Fruit fly (Drosophila melanogaster) whole organism, embryonic: ENCODE data around the gene Npc2f.

Experiments used
- Antp ChIP-seq: fragments of 200-800 bp; sonication (Bioruptor generic); optimal IDR thresholded peaks from 3 replicates; lab custom pipeline; 2016; ENCODE audit warnings: missing biosample characterization, missing genetic modification characterization
- Atf3 ChIP-seq: fragments of 200-800 bp; sonication (Bioruptor generic); optimal IDR thresholded peaks from 3 replicates; lab custom pipeline; 2016; ENCODE audit warnings: missing biosample characterization, missing genetic modification characterization
- CG10274 ChIP-seq: fragments of 200-800 bp; sonication (Bioruptor generic); optimal IDR thresholded peaks from 3 replicates; lab custom pipeline; 2017; ENCODE audit warnings: missing biosample characterization, mild to moderate bottlenecking, missing genetic modification characterization
- CG12155 ChIP-seq: fragments of 200-800 bp; sonication (Bioruptor generic); optimal IDR thresholded peaks from 3 replicates; lab custom pipeline; 2016; ENCODE audit warnings: missing biosample characterization, missing genetic modification characterization
- CG12769 ChIP-seq: fragments of 200-800 bp; sonication (Bioruptor generic); optimal IDR thresholded peaks from 2 replicates; lab custom pipeline; 2019; ENCODE audit warnings: missing biosample characterization, mild to moderate bottlenecking, missing genetic modification characterization, moderate library complexity
- CG13624 ChIP-seq: fragments of 200-800 bp; sonication (Bioruptor generic); optimal IDR thresholded peaks from 2 replicates; lab custom pipeline; 2016; ENCODE audit warnings: missing biosample characterization, missing genetic modification characterization
- CG1529 ChIP-seq: fragments of 200-800 bp; sonication (Bioruptor generic); optimal IDR thresholded peaks from 3 replicates; lab custom pipeline; 2018; ENCODE audit warnings: missing biosample characterization, missing genetic modification characterization
- CG15601 ChIP-seq: fragments of 200-800 bp; sonication (Bioruptor generic); optimal IDR thresholded peaks from 3 replicates; lab custom pipeline; 2019; ENCODE audit warnings: missing biosample characterization, mild to moderate bottlenecking, missing genetic modification characterization, moderate library complexity
- CG1647 ChIP-seq: fragments of 200-800 bp; sonication (Bioruptor generic); optimal IDR thresholded peaks from 3 replicates; lab custom pipeline; 2016; ENCODE audit warnings: missing biosample characterization, missing genetic modification characterization
- CG17568 ChIP-seq: fragments of 200-800 bp; sonication (Bioruptor generic); optimal IDR thresholded peaks from 2 replicates; lab custom pipeline; 2018; ENCODE audit warnings: missing biosample characterization, mild to moderate bottlenecking, missing genetic modification characterization, moderate library complexity
- CG18599 ChIP-seq: fragments of 200-800 bp; sonication (Bioruptor generic); optimal IDR thresholded peaks from 3 replicates; lab custom pipeline; 2017; ENCODE audit warnings: missing biosample characterization, missing genetic modification characterization, mild to moderate bottlenecking, moderate library complexity, missing genetic modification reagents
- CG2129 ChIP-seq: fragments of 200-800 bp; sonication (Bioruptor generic); IDR thresholded peaks from 2 replicates; pipeline ENCODE4 v1.3.6; 2022; ENCODE audit warnings: missing biosample characterization, missing genetic modification characterization; ENCODE audit not compliant: partially characterized antibody
- CG2202 ChIP-seq: fragments of 200-800 bp; sonication (Bioruptor generic); optimal IDR thresholded peaks from 2 replicates; lab custom pipeline; 2018; ENCODE audit warnings: missing biosample characterization, mild to moderate bottlenecking, missing genetic modification characterization
- CG2678 ChIP-seq: fragments of 200-800 bp; sonication (Bioruptor generic); optimal IDR thresholded peaks from 3 replicates; lab custom pipeline; 2019; ENCODE audit warnings: missing biosample characterization, mild to moderate bottlenecking, missing genetic modification characterization, moderate library complexity
- CG30403 ChIP-seq: fragments of 200-800 bp; sonication (Bioruptor generic); optimal IDR thresholded peaks from 3 replicates; lab custom pipeline; 2016; ENCODE audit warnings: missing biosample characterization, missing genetic modification characterization
- CG31365 ChIP-seq: fragments of 200-800 bp; sonication (Bioruptor generic); optimal IDR thresholded peaks from 2 replicates; lab custom pipeline; 2018; ENCODE audit warnings: missing biosample characterization, mild to moderate bottlenecking, missing genetic modification characterization
- CG4707 ChIP-seq: fragments of 200-800 bp; sonication (Bioruptor generic); optimal IDR thresholded peaks from 2 replicates; lab custom pipeline; 2018; ENCODE audit warnings: missing biosample characterization, mild to moderate bottlenecking, missing genetic modification characterization, moderate library complexity
- CG6175 ChIP-seq: fragments of 200-800 bp; sonication (Bioruptor generic); IDR thresholded peaks from 3 replicates; pipeline ENCODE4 v1.3.6; 2022; ENCODE audit warnings: missing biosample characterization, missing genetic modification characterization
- CG7556 ChIP-seq: fragments of 200-800 bp; sonication (Bioruptor generic); optimal IDR thresholded peaks from 2 replicates; lab custom pipeline; 2017; ENCODE audit warnings: missing biosample characterization, mild to moderate bottlenecking, missing genetic modification characterization
- CG7928 ChIP-seq: fragments of 200-800 bp; sonication (Bioruptor generic); optimal IDR thresholded peaks from 2 replicates; lab custom pipeline; 2017; ENCODE audit warnings: missing biosample characterization, mild to moderate bottlenecking, missing genetic modification characterization
- CG8089 ChIP-seq: fragments of 200-800 bp; sonication (Bioruptor generic); optimal IDR thresholded peaks from 3 replicates; lab custom pipeline; 2016; ENCODE audit warnings: missing biosample characterization, missing genetic modification characterization
- CG9609 ChIP-seq: fragments of 200-800 bp; sonication (Bioruptor generic); optimal IDR thresholded peaks from 3 replicates; lab custom pipeline; 2016; ENCODE audit warnings: missing biosample characterization, missing genetic modification characterization
- Chrac-16 ChIP-seq: fragments of 200-800 bp; sonication (Bioruptor generic); optimal IDR thresholded peaks from 3 replicates; lab custom pipeline; 2016; ENCODE audit warnings: missing biosample characterization, missing genetic modification characterization
- H2.0 ChIP-seq: fragments of 200-800 bp; sonication (Bioruptor generic); IDR thresholded peaks from 2 replicates; pipeline ENCODE4 v1.3.6; 2022; ENCODE audit warnings: missing biosample characterization, missing genetic modification characterization
- Hey ChIP-seq: fragments of 200-800 bp; sonication (Bioruptor generic); optimal IDR thresholded peaks from 3 replicates; lab custom pipeline; 2018; ENCODE audit warnings: missing biosample characterization, mild to moderate bottlenecking, missing genetic modification characterization
- Hmr ChIP-seq: fragments of 200-800 bp; sonication (Bioruptor generic); optimal IDR thresholded peaks from 3 replicates; lab custom pipeline; 2017; ENCODE audit warnings: mild to moderate bottlenecking, missing biosample characterization, missing genetic modification reagents, missing genetic modification characterization
- Jarid2 ChIP-seq: fragments of 200-800 bp; sonication (Bioruptor generic); optimal IDR thresholded peaks from 3 replicates; lab custom pipeline; 2017; ENCODE audit warnings: mild to moderate bottlenecking, missing biosample characterization, missing genetic modification reagents, missing genetic modification characterization
- Kr ChIP-seq: fragments of 200-800 bp; sonication (Bioruptor generic); optimal IDR thresholded peaks from 2 replicates; lab custom pipeline; 2017; ENCODE audit warnings: missing biosample characterization, mild to moderate bottlenecking, missing genetic modification characterization
- Lim3 ChIP-seq: fragments of 200-800 bp; sonication (Bioruptor generic); IDR thresholded peaks from 2 replicates; pipeline ENCODE4 v1.3.6; 2022; ENCODE audit warnings: missing biosample characterization, missing genetic modification characterization
- Lpt ChIP-seq: fragments of >200 bp; optimal IDR thresholded peaks from 2 replicates; lab custom pipeline; 2018; ENCODE audit warnings: missing biosample characterization, missing genetic modification characterization
- Oaz ChIP-seq: fragments of 200-800 bp; sonication (Bioruptor generic); IDR thresholded peaks from 2 replicates; pipeline ENCODE4 v1.3.6; 2022; ENCODE audit warnings: missing biosample characterization, missing genetic modification characterization
- Pdp1 ChIP-seq, 2 experiments: fragments of 200-800 bp; sonication (Bioruptor generic); optimal IDR thresholded peaks; 3 replicates each; lab custom pipeline; 2016; ENCODE audit warnings: missing biosample characterization in 2 of 2, missing genetic modification characterization in 2 of 2, mild to moderate bottlenecking in 1 of 2, moderate library complexity in 1 of 2
- al ChIP-seq: fragments of 200-800 bp; sonication (Bioruptor generic); IDR thresholded peaks from 2 replicates; pipeline ENCODE4 v1.3.6; 2022; ENCODE audit warnings: missing biosample characterization, missing genetic modification characterization
- ash1 ChIP-seq: fragments of 200-800 bp; sonication (Bioruptor generic); optimal IDR thresholded peaks from 2 replicates; lab custom pipeline; 2018; ENCODE audit warnings: missing biosample characterization, mild to moderate bottlenecking, missing genetic modification characterization
- chn ChIP-seq: fragments of 200-800 bp; sonication (Bioruptor generic); optimal IDR thresholded peaks from 2 replicates; lab custom pipeline; 2016; ENCODE audit warnings: missing biosample characterization, missing genetic modification characterization
- corto ChIP-seq: fragments of 200-800 bp; sonication (Bioruptor generic); optimal IDR thresholded peaks from 2 replicates; lab custom pipeline; 2016; ENCODE audit warnings: missing biosample characterization, mild to moderate bottlenecking, missing genetic modification characterization, moderate library complexity
- croc ChIP-seq: fragments of 200-800 bp; sonication (Bioruptor generic); conservative IDR thresholded peaks from 3 replicates; pipeline ENCODE4 v1.3.6; 2022; ENCODE audit warnings: missing biosample characterization, missing genetic modification characterization
- da ChIP-seq: fragments of 200-800 bp; sonication (Bioruptor generic); optimal IDR thresholded peaks from 2 replicates; lab custom pipeline; 2016; ENCODE audit warnings: missing biosample characterization, missing genetic modification characterization
- eyg ChIP-seq: fragments of 200-800 bp; sonication (Bioruptor generic); optimal IDR thresholded peaks from 3 replicates; lab custom pipeline; 2016; ENCODE audit warnings: missing biosample characterization, missing genetic modification characterization
- fd3F ChIP-seq: fragments of 200-800 bp; sonication (Bioruptor generic); optimal IDR thresholded peaks from 2 replicates; lab custom pipeline; 2018; ENCODE audit warnings: missing biosample characterization, mild to moderate bottlenecking, missing genetic modification characterization, moderate library complexity
- fd96Cb ChIP-seq: fragments of 200-800 bp; sonication (Bioruptor generic); optimal IDR thresholded peaks from 2 replicates; lab custom pipeline; 2018; ENCODE audit warnings: missing biosample characterization, mild to moderate bottlenecking, missing genetic modification characterization, moderate library complexity
- hth ChIP-seq: fragments of >200 bp; optimal IDR thresholded peaks from 2 replicates; lab custom pipeline; 2017; ENCODE audit warnings: inconsistent platforms
- kay ChIP-seq: fragments of 200-800 bp; sonication (Bioruptor generic); optimal IDR thresholded peaks from 2 replicates; lab custom pipeline; 2016; ENCODE audit warnings: missing biosample characterization, missing genetic modification characterization
- kni ChIP-seq: fragments of 200-800 bp; sonication (Bioruptor generic); optimal IDR thresholded peaks from 3 replicates; lab custom pipeline; 2017; ENCODE audit warnings: mild to moderate bottlenecking, missing biosample characterization, missing genetic modification reagents, missing genetic modification characterization
- lbe ChIP-seq: fragments of 200-800 bp; sonication (Bioruptor generic); optimal IDR thresholded peaks from 2 replicates; lab custom pipeline; 2016; ENCODE audit warnings: missing biosample characterization, mild to moderate bottlenecking, missing genetic modification characterization
- mam ChIP-seq: fragments of 200-800 bp; sonication (Bioruptor generic); optimal IDR thresholded peaks from 3 replicates; lab custom pipeline; 2016; ENCODE audit warnings: missing biosample characterization, missing genetic modification characterization
- mld ChIP-seq: fragments of 200-800 bp; sonication (Bioruptor generic); IDR thresholded peaks from 3 replicates; pipeline ENCODE4 v1.3.6; 2022; ENCODE audit warnings: missing biosample characterization, missing genetic modification characterization; ENCODE audit not compliant: partially characterized antibody
- nerfin-2 ChIP-seq: fragments of 200-800 bp; sonication (Bioruptor generic); IDR thresholded peaks from 2 replicates; pipeline ENCODE4 v1.3.6; 2022; ENCODE audit warnings: missing biosample characterization, missing genetic modification characterization; ENCODE audit not compliant: partially characterized antibody
- peb ChIP-seq: fragments of 200-800 bp; sonication (Bioruptor generic); IDR thresholded peaks from 2 replicates; pipeline ENCODE4 v1.3.6; 2022; ENCODE audit warnings: missing biosample characterization, missing genetic modification characterization
- sqz ChIP-seq: fragments of 200-800 bp; sonication (Bioruptor generic); optimal IDR thresholded peaks from 3 replicates; lab custom pipeline; 2018; ENCODE audit warnings: missing biosample characterization, mild to moderate bottlenecking, missing genetic modification characterization
- ssp ChIP-seq: fragments of 200-800 bp; sonication (Bioruptor generic); IDR thresholded peaks from 2 replicates; pipeline ENCODE4 v1.3.6; 2022; ENCODE audit warnings: missing biosample characterization, missing genetic modification characterization
- twi ChIP-seq: fragments of 200-800 bp; optimal IDR thresholded peaks from 2 replicates; lab custom pipeline; 2019; ENCODE audit warnings: missing biosample characterization, mild to moderate bottlenecking, missing genetic modification characterization, moderate library complexity

Npc2f gene

dm6 chr3R:24142971-24143370, 5.3 kb downstream of the Npc2f start (continued):
- TF ChIP-seq Hmr (GFP tag; lab: Kevin White, UChicago) = no peak
- peak; percentile 10 for TF ChIP-seq mam (GFP tag; lab: Kevin White, UChicago)
- TF ChIP-seq da (GFP tag; lab: Kevin White, UChicago) = no peak
- TF ChIP-seq fd3F = no peak
- peak; percentile 5 for TF ChIP-seq CG9609
- no peak for TF ChIP-seq CG10274 (GFP tag; lab: Kevin White, UChicago)
- TF ChIP-seq kni = no peak
- TF ChIP-seq Oaz (GFP tag; lab: Robert Waterston, UW) = no peak
- TF ChIP-seq peb (GFP tag; lab: Robert Waterston, UW) = no peak
- no peak for TF ChIP-seq CG6175
- TF ChIP-seq sqz (GFP tag; lab: Kevin White, UChicago) = no peak
- no peak for TF ChIP-seq eyg (GFP tag; lab: Kevin White, UChicago)
- no peak; the same call in 1 of the 2 replicates for TF ChIP-seq ssp (GFP tag; lab: Robert Waterston, UW)
- TF ChIP-seq CG31365 = no peak
- TF ChIP-seq croc (GFP tag; lab: Robert Waterston, UW) = 0 out of 3 replicates have a peak, but pooled peaks have one; percentile 17
- TF ChIP-seq CG2678 (tag; lab: Kevin White, UChicago) = peak; percentile 47
- no peak for TF ChIP-seq ash1
- no peak for TF ChIP-seq Lim3
- TF ChIP-seq Atf3 = no peak
- TF ChIP-seq CG7928 = no peak
- no peak for TF ChIP-seq CG2129 (GFP tag; lab: Robert Waterston, UW)
- no peak for TF ChIP-seq Antp (GFP tag; lab: Kevin White, UChicago)
- TF ChIP-seq CG7556 (GFP tag; lab: Kevin White, UChicago) = no peak
- TF ChIP-seq CG1647 (GFP tag; lab: Kevin White, UChicago) = no peak
- no peak for TF ChIP-seq CG1529 (GFP tag; lab: Kevin White, UChicago)
- TF ChIP-seq corto (GFP tag; lab: Kevin White, UChicago) = peak; percentile 76
- peak; percentile 40 for TF ChIP-seq fd96Cb (tag; lab: Kevin White, UChicago)
- TF ChIP-seq CG18599 (GFP tag; lab: Kevin White, UChicago) = no peak
- TF ChIP-seq lbe (GFP tag; lab: Kevin White, UChicago) = peak; percentile 79
- TF ChIP-seq Pdp1 (GFP tag; optimal IDR thresholded peaks at IDR 0.05; lab: Kevin White, UChicago) = peak in 1 of 2 experiments; percentile 6
- peak; percentile 11 for TF ChIP-seq CG30403 (GFP tag; lab: Kevin White, UChicago)
- TF ChIP-seq Lpt (GFP tag; lab: Kevin White, UChicago) = no peak
- no peak for TF ChIP-seq CG4707
- TF ChIP-seq Jarid2 = no peak
- no peak for TF ChIP-seq Kr (GFP tag; lab: Kevin White, UChicago)
- no peak for TF ChIP-seq CG2202 (tag; lab: Kevin White, UChicago)
- TF ChIP-seq CG12155 (GFP tag; lab: Kevin White, UChicago) = no peak
- no peak for TF ChIP-seq CG13624 (GFP tag; lab: Kevin White, UChicago)
- TF ChIP-seq mld (GFP tag; lab: Robert Waterston, UW) = no peak
- TF ChIP-seq kay (GFP tag; lab: Kevin White, UChicago) = no peak
- TF ChIP-seq H2.0 (GFP tag; lab: Robert Waterston, UW) = no peak
- TF ChIP-seq nerfin-2 = no peak
- no peak for TF ChIP-seq chn (GFP tag; lab: Kevin White, UChicago)
- TF ChIP-seq Chrac-16 (GFP tag; lab: Kevin White, UChicago) = no peak
- TF ChIP-seq hth (lab: Kevin White, UChicago) = no peak
- no peak for TF ChIP-seq twi (tag; lab: Kevin White, UChicago)
- no peak for TF ChIP-seq CG15601 (tag; lab: Kevin White, UChicago)
- TF ChIP-seq CG12769 = no peak
- TF ChIP-seq CG8089 (GFP tag; lab: Kevin White, UChicago) = no peak
- no peak for TF ChIP-seq CG17568
- TF ChIP-seq Hey (tag; lab: Kevin White, UChicago) = no peak
- no peak for TF ChIP-seq al (GFP tag; lab: Robert Waterston, UW)
